Worm (Caenorhabditis elegans) whole organism, L2 larva: ENCODE results near the gene nlp-71.

Experiments
- R02D3.7 ChIP-seq: fragments of 150-350 bp; optimal IDR thresholded peaks from 2 replicates; lab custom pipeline; 2014; ENCODE audit warnings: missing biosample characterization, missing genetic modification characterization
- ZK546.5 ChIP-seq: sonication (generic microtip); optimal IDR thresholded peaks from 2 replicates; lab custom pipeline; 2017; ENCODE audit warnings: missing biosample characterization, missing genetic modification characterization
- lin-11 ChIP-seq: fragments of 150-350 bp; sonication (generic microtip); optimal IDR thresholded peaks from 2 replicates; lab custom pipeline; 2014; ENCODE audit warnings: missing biosample characterization, missing genetic modification characterization, inconsistent platforms, mixed read lengths
- nhr-77 ChIP-seq: fragments of 150-350 bp; optimal IDR thresholded peaks from 2 replicates; lab custom pipeline; 2014; ENCODE audit warnings: missing biosample characterization, missing genetic modification characterization
- unc-62 ChIP-seq: fragments of 150-350 bp; optimal IDR thresholded peaks from 2 replicates; lab custom pipeline; 2014; ENCODE audit warnings: missing biosample characterization, missing genetic modification reagents, missing genetic modification characterization
- ztf-11 ChIP-seq: sonication (generic microtip); optimal IDR thresholded peaks from 2 replicates; lab custom pipeline; 2017; ENCODE audit warnings: missing biosample characterization, missing genetic modification characterization

- TF ChIP-seq R02D3.7, result no peak
- no peak for TF ChIP-seq unc-62
- TF ChIP-seq nhr-77 (tag; lab: Kevin White, UChicago), result no peak
- TF ChIP-seq lin-11, result no peak
- no peak for TF ChIP-seq ZK546.5 (tag; lab: Kevin White, UChicago)
- TF ChIP-seq ztf-11 (tag; lab: Kevin White, UChicago), result no peak
Observed at ce11 chrIV:6372993-6373392, 40.4 kb downstream of the nlp-71 start, which contains the start of gene smg-3.
